Fruit fly (Drosophila melanogaster) whole organism, adult: ENCODE data around the gene Tis11.

ENCODE experiments used
- cnc ChIP-seq, 2 experiments: fragments of >200 bp; optimal IDR thresholded peaks; 2 replicates each; lab custom pipeline; 2017
- kay ChIP-seq: fragments of 200-800 bp; sonication (Bioruptor generic); peaks from one replicate; lab custom pipeline; 2016; ENCODE audit warnings: missing biosample characterization, missing genetic modification characterization, borderline replicate concordance
- pad ChIP-seq: fragments of 200-800 bp; sonication (Bioruptor generic); optimal IDR thresholded peaks from 3 replicates; lab custom pipeline; 2017; ENCODE audit warnings: missing biosample characterization, missing genetic modification characterization, mild to moderate bottlenecking, moderate library complexity, missing genetic modification reagents
- tj ChIP-seq: fragments of 200-800 bp; sonication (Bioruptor generic); optimal IDR thresholded peaks from 3 replicates; lab custom pipeline; 2017; ENCODE audit warnings: missing biosample characterization, mild to moderate bottlenecking, missing genetic modification characterization, moderate library complexity
- toe ChIP-seq: fragments of 200-800 bp; sonication (Bioruptor generic); optimal IDR thresholded peaks from 2 replicates; lab custom pipeline; 2016; ENCODE audit warnings: missing biosample characterization, missing genetic modification characterization

DNA sequence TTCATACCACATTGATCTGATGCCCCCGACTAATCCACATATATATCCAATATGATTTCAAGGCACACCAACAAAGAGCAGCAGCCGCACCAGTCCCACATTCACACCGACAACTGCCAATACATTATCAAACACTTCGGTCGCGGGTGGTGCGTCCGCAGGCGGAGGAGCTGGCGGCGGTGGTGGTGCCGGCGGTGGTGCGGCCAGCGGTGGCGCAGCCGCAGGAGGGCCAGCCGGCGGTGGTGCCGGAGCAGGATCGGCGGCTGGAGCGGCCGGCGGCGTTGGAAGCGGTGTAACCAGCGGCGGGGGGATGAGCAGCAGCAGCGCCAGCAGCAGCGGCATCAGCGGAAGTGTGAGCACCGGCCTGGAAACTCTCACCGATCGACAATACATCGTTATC is 7.6 kb upstream of the Tis11 start:
- TF ChIP-seq kay (GFP tag; lab: Kevin White, UChicago) (no peak), pad (GFP tag; lab: Kevin White, UChicago) (no peak), toe (no peak), tj (GFP tag; lab: Kevin White, UChicago) (no peak), cnc (optimal IDR thresholded peaks at IDR 0.05; lab: Kevin White, UChicago) (no peak)
